Fruit fly (Drosophila melanogaster): ENCODE results near the gene Sry-delta.

Gene Sry-delta

dm6 chr3R:30076088-30076487 lies 32.9 kb downstream of the Sry-delta start (continued):
- TF ChIP-seq dac (GFP tag; optimal IDR thresholded peaks at IDR 0.05) (peak; percentile 56), CG10669 (GFP tag; optimal IDR thresholded peaks at IDR 0.05) (peak; percentile 49), Eip78C (GFP tag) (peak; percentile 89), CG6163 (GFP tag; IDR thresholded peaks at IDR 0.05) (peak; percentile 76), CG3919 (GFP tag; optimal IDR thresholded peaks at IDR 0.05) (peak; percentile 68), Lpt (GFP tag; optimal IDR thresholded peaks at IDR 0.05) (peak; percentile 41), Eip75B (GFP tag; optimal IDR thresholded peaks at IDR 0.05) (peak; percentile 74), Sox14 (GFP tag; optimal IDR thresholded peaks at IDR 0.05) (peak; percentile 64), Ets21C (GFP tag; optimal IDR thresholded peaks at IDR 0.05) (peak; percentile 44), CG15336 (GFP tag; IDR thresholded peaks at IDR 0.05) (peak; percentile 74), eg (GFP tag; IDR thresholded peaks at IDR 0.05) (peak; percentile 63; the same call in 2 of the 3 replicates), cyc (GFP tag; optimal IDR thresholded peaks at IDR 0.05) (peak; percentile 65), CG11902 (GFP tag; optimal IDR thresholded peaks at IDR 0.05) (peak; percentile 17)

- TF ChIP-seq esn (GFP tag; optimal IDR thresholded peaks at IDR 0.05) (peak; percentile 50), Sox14 (GFP tag; optimal IDR thresholded peaks at IDR 0.05) (peak; percentile 16), CG6276 (GFP tag; optimal IDR thresholded peaks at IDR 0.05) (no peak), svp (GFP tag) (peak; percentile 70), CG31627 (GFP tag; optimal IDR thresholded peaks at IDR 0.05) (peak; percentile 63), pdm3 (GFP tag; optimal IDR thresholded peaks at IDR 0.05) (peak; percentile 11), cyc (GFP tag; optimal IDR thresholded peaks at IDR 0.05) (peak; percentile 55), Sox102F (GFP tag; optimal IDR thresholded peaks at IDR 0.05) (peak; percentile 23), topi (GFP tag; optimal IDR thresholded peaks at IDR 0.05) (peak; percentile 64), CG11294 (GFP tag; IDR thresholded peaks at IDR 0.05) (no peak; the same call in 1 of the 2 replicates), CG11902 (GFP tag; optimal IDR thresholded peaks at IDR 0.05) (peak; percentile 14), Smox (GFP tag; optimal IDR thresholded peaks at IDR 0.05) (peak; percentile 45), eg (GFP tag; IDR thresholded peaks at IDR 0.05) (0 out of 3 replicates have a peak, but pooled peaks have one; percentile 42), lz (GFP tag; optimal IDR thresholded peaks at IDR 0.05) (peak; percentile 32), CG32006 (GFP tag; optimal IDR thresholded peaks at IDR 0.05) (peak; percentile 17), Ets21C (GFP tag; optimal IDR thresholded peaks at IDR 0.05) (peak; percentile 22), CG3032 (tag; optimal IDR thresholded peaks at IDR 0.05) (no peak), acj6 (GFP tag; optimal IDR thresholded peaks at IDR 0.05) (peak; percentile 8), Eip78C (GFP tag) (peak; percentile 69), OdsH (GFP tag; optimal IDR thresholded peaks at IDR 0.05) (peak; percentile 18), fd59A (GFP tag; optimal IDR thresholded peaks at IDR 0.05) (no peak), CG6792 (GFP tag; optimal IDR thresholded peaks at IDR 0.05) (no peak), Hr4 (GFP tag; optimal IDR thresholded peaks at IDR 0.05) (peak; percentile 15), CG8632 (GFP tag; optimal IDR thresholded peaks at IDR 0.05) (peak; percentile 13), Hr39 (GFP tag; optimal IDR thresholded peaks at IDR 0.05) (peak; percentile 61), CG34406 (GFP tag; optimal IDR thresholded peaks at IDR 0.05) (peak; percentile 14), fkh (GFP tag; optimal IDR thresholded peaks at IDR 0.05) (no peak), CG3919 (GFP tag; optimal IDR thresholded peaks at IDR 0.05) (peak; percentile 32)
Observed at dm6 chr3R:30083215-30083614, 40.1 kb downstream of the Sry-delta start.

dm6 chr3R:30084137-30084536 lies 41.0 kb downstream of the Sry-delta start:
- TF ChIP-seq esn (GFP tag; optimal IDR thresholded peaks at IDR 0.05) = peak; percentile 26
- no peak for TF ChIP-seq Lpt (GFP tag; optimal IDR thresholded peaks at IDR 0.05)
- TF ChIP-seq Eip78C (GFP tag) = peak; percentile 58
- peak; percentile 3 for TF ChIP-seq Hr4 (GFP tag; optimal IDR thresholded peaks at IDR 0.05)
- no peak for TF ChIP-seq cyc (GFP tag; optimal IDR thresholded peaks at IDR 0.05)
- peak; percentile 6 for TF ChIP-seq Hr39 (GFP tag; optimal IDR thresholded peaks at IDR 0.05)
- no peak for TF ChIP-seq CG15336 (GFP tag; IDR thresholded peaks at IDR 0.05)
- no peak for TF ChIP-seq CG8319 (GFP tag; optimal IDR thresholded peaks at IDR 0.05)
- TF ChIP-seq Sox14 (GFP tag; optimal IDR thresholded peaks at IDR 0.05) = peak; percentile 0
- peak; percentile 37 for TF ChIP-seq svp (GFP tag)
- TF ChIP-seq topi (GFP tag; optimal IDR thresholded peaks at IDR 0.05) = peak; percentile 6
- TF ChIP-seq CG31627 (GFP tag; optimal IDR thresholded peaks at IDR 0.05) = peak; percentile 4
- peak; percentile 15 for TF ChIP-seq Smox (GFP tag; optimal IDR thresholded peaks at IDR 0.05)

Data from whole organism, prepupa.